Worm (Caenorhabditis elegans) whole organism, L2 larva: Measurements from ENCODE around the gene Y119D3B.14.

ENCODE experiments used
- C34F6.9 ChIP-seq: fragments of 150-350 bp; optimal IDR thresholded peaks from 2 replicates; lab custom pipeline; 2014; ENCODE audit warnings: missing biosample characterization, missing genetic modification characterization
- F13H6.1 ChIP-seq: sonication (generic microtip); optimal IDR thresholded peaks from 2 replicates; lab custom pipeline; 2016; ENCODE audit warnings: missing genetic modification characterization, missing compliant biosample characterization
- R02D3.7 ChIP-seq: fragments of 150-350 bp; optimal IDR thresholded peaks from 2 replicates; lab custom pipeline; 2014; ENCODE audit warnings: missing biosample characterization, missing genetic modification characterization
- Y55F3AM.14 ChIP-seq: fragments of 200-800 bp; sonication (Bioruptor generic); optimal IDR thresholded peaks from 2 replicates; lab custom pipeline; 2018; ENCODE audit warnings: mild to moderate bottlenecking, missing genetic modification characterization, missing compliant biosample characterization
- alr-1 ChIP-seq: fragments of 150-350 bp; optimal IDR thresholded peaks from 2 replicates; lab custom pipeline; 2014; ENCODE audit warnings: missing biosample characterization, missing genetic modification characterization
- aly-2 ChIP-seq: fragments of 150-350 bp; optimal IDR thresholded peaks from 2 replicates; lab custom pipeline; 2014; ENCODE audit warnings: missing biosample characterization, missing genetic modification characterization
- ama-1 ChIP-seq: fragments of 150-350 bp; optimal IDR thresholded peaks from 2 replicates; lab custom pipeline; 2018; ENCODE audit warnings: inconsistent platforms
- blmp-1 ChIP-seq: sonication (generic microtip); optimal IDR thresholded peaks from 2 replicates; lab custom pipeline; 2017; ENCODE audit warnings: missing genetic modification characterization, mild to moderate bottlenecking, missing compliant biosample characterization, antibody characterized with exemption, moderate library complexity; ENCODE audit not compliant: insufficient read depth
- ceh-82 ChIP-seq: fragments of 150-350 bp; optimal IDR thresholded peaks from 2 replicates; lab custom pipeline; 2014; ENCODE audit warnings: missing biosample characterization, missing genetic modification characterization
- crh-2 ChIP-seq: sonication (generic microtip); optimal IDR thresholded peaks from 2 replicates; lab custom pipeline; 2017; ENCODE audit warnings: missing biosample characterization, missing genetic modification characterization
- egl-27 ChIP-seq: sonication (generic microtip); optimal IDR thresholded peaks from 3 replicates; lab custom pipeline; 2017; ENCODE audit warnings: missing biosample characterization, missing genetic modification reagents, missing genetic modification characterization
- elt-3 ChIP-seq: sonication (generic microtip); optimal IDR thresholded peaks from 2 replicates; lab custom pipeline; 2017; ENCODE audit warnings: missing biosample characterization, missing genetic modification characterization
- gmeb-1 ChIP-seq: fragments of 150-350 bp; optimal IDR thresholded peaks from 2 replicates; lab custom pipeline; 2014; ENCODE audit warnings: missing biosample characterization, missing genetic modification characterization
- lin-11 ChIP-seq: fragments of 150-350 bp; sonication (generic microtip); optimal IDR thresholded peaks from 2 replicates; lab custom pipeline; 2014; ENCODE audit warnings: missing biosample characterization, missing genetic modification characterization, inconsistent platforms, mixed read lengths
- lin-13 ChIP-seq: fragments of 150-350 bp; optimal IDR thresholded peaks from 2 replicates; lab custom pipeline; 2014; ENCODE audit warnings: missing biosample characterization, missing genetic modification reagents, missing genetic modification characterization
- lin-39 ChIP-seq: fragments of 150-350 bp; optimal IDR thresholded peaks from 2 replicates; lab custom pipeline; 2014; ENCODE audit warnings: missing biosample characterization, missing genetic modification reagents, missing genetic modification characterization
- lsy-2 ChIP-seq, 2 experiments: fragments of 150-350 bp in 1 of 2; sonication (generic microtip) in 1 of 2; optimal IDR thresholded peaks; 2 replicates each; lab custom pipeline; 2014 to 2017; ENCODE audit warnings: missing biosample characterization in 2 of 2, missing genetic modification characterization in 2 of 2
- mab-5 ChIP-seq: fragments of 150-350 bp; optimal IDR thresholded peaks from 2 replicates; lab custom pipeline; 2014; ENCODE audit warnings: missing biosample characterization, missing genetic modification characterization
- mbf-1 ChIP-seq: sonication (generic microtip); optimal IDR thresholded peaks from 2 replicates; lab custom pipeline; 2017; ENCODE audit warnings: missing biosample characterization, missing genetic modification characterization
- mdl-1 ChIP-seq, 2 experiments: fragments of 150-350 bp in 1 of 2; sonication (generic microtip) in 1 of 2; optimal IDR thresholded peaks; 2 replicates each; lab custom pipeline; 2017; ENCODE audit warnings: missing biosample characterization in 2 of 2, missing genetic modification characterization in 2 of 2
- nhr-11 ChIP-seq: fragments of 150-350 bp; optimal IDR thresholded peaks from 2 replicates; lab custom pipeline; 2014; ENCODE audit warnings: missing biosample characterization, missing genetic modification characterization
- nhr-12 ChIP-seq: fragments of 150-350 bp; optimal IDR thresholded peaks from 2 replicates; lab custom pipeline; 2014; ENCODE audit warnings: missing biosample characterization, missing genetic modification characterization
- nhr-129 ChIP-seq: fragments of 150-350 bp; optimal IDR thresholded peaks from 2 replicates; lab custom pipeline; 2014; ENCODE audit warnings: missing biosample characterization, missing genetic modification characterization
- nhr-21 ChIP-seq: fragments of 150-350 bp; optimal IDR thresholded peaks from 2 replicates; lab custom pipeline; 2014; ENCODE audit warnings: missing biosample characterization, missing genetic modification characterization
- nhr-237 ChIP-seq: fragments of 150-350 bp; optimal IDR thresholded peaks from 2 replicates; lab custom pipeline; 2014; ENCODE audit warnings: missing biosample characterization, missing genetic modification characterization
- nhr-6 ChIP-seq: fragments of 150-350 bp; optimal IDR thresholded peaks from 2 replicates; lab custom pipeline; 2014; ENCODE audit warnings: missing biosample characterization, missing genetic modification characterization
- peb-1 ChIP-seq: fragments of 150-350 bp; optimal IDR thresholded peaks from 2 replicates; lab custom pipeline; 2014; ENCODE audit warnings: missing biosample characterization, missing genetic modification characterization
- sem-4 ChIP-seq: fragments of 150-350 bp; optimal IDR thresholded peaks from 2 replicates; lab custom pipeline; 2014; ENCODE audit warnings: missing biosample characterization, missing genetic modification reagents, missing genetic modification characterization
- skn-1 ChIP-seq: sonication (generic microtip); optimal IDR thresholded peaks from 2 replicates; lab custom pipeline; 2017; ENCODE audit warnings: missing biosample characterization, missing genetic modification characterization
- sma-3 ChIP-seq: sonication (generic microtip); optimal IDR thresholded peaks from 2 replicates; lab custom pipeline; 2016; ENCODE audit warnings: missing genetic modification reagents, missing genetic modification characterization, missing compliant biosample characterization
- sma-9 ChIP-seq, 2 experiments: fragments of 150-350 bp in 1 of 2; sonication (generic microtip) in 1 of 2; optimal IDR thresholded peaks; 2 replicates each; lab custom pipeline; 2014 to 2016; ENCODE audit warnings: missing genetic modification characterization in 2 of 2, mild to moderate bottlenecking in 1 of 2, missing biosample characterization in 1 of 2, missing compliant biosample characterization in 1 of 2, missing genetic modification reagents in 1 of 2, moderate library complexity in 1 of 2
- snpc-4 ChIP-seq: fragments of 150-350 bp; optimal IDR thresholded peaks from 2 replicates; lab custom pipeline; 2014; ENCODE audit warnings: missing biosample characterization, missing genetic modification characterization
- unc-39 ChIP-seq: fragments of 150-350 bp; optimal IDR thresholded peaks from 2 replicates; lab custom pipeline; 2014; ENCODE audit warnings: missing biosample characterization, missing genetic modification characterization
- unc-55 ChIP-seq: fragments of 150-350 bp; sonication (generic microtip); optimal IDR thresholded peaks from 3 replicates; lab custom pipeline; 2014; ENCODE audit warnings: missing biosample characterization, missing genetic modification reagents, missing genetic modification characterization
- unc-62 ChIP-seq: fragments of 150-350 bp; optimal IDR thresholded peaks from 2 replicates; lab custom pipeline; 2014; ENCODE audit warnings: missing biosample characterization, missing genetic modification reagents, missing genetic modification characterization
- zag-1 ChIP-seq: fragments of 150-350 bp; optimal IDR thresholded peaks from 2 replicates; lab custom pipeline; 2014; ENCODE audit warnings: missing biosample characterization, missing genetic modification characterization
- ztf-1 ChIP-seq: fragments of 200-800 bp; sonication (Bioruptor generic); conservative IDR thresholded peaks from 2 replicates; pipeline ENCODE4 v1.3.6; 2022; ENCODE audit warnings: missing genetic modification characterization, missing compliant biosample characterization
- ztf-11 ChIP-seq: sonication (generic microtip); optimal IDR thresholded peaks from 2 replicates; lab custom pipeline; 2017; ENCODE audit warnings: missing biosample characterization, missing genetic modification characterization
- ztf-4 ChIP-seq: fragments of 150-350 bp; optimal IDR thresholded peaks from 2 replicates; lab custom pipeline; 2014; ENCODE audit warnings: missing biosample characterization, missing genetic modification characterization

Y119D3B.14 gene

DNA sequence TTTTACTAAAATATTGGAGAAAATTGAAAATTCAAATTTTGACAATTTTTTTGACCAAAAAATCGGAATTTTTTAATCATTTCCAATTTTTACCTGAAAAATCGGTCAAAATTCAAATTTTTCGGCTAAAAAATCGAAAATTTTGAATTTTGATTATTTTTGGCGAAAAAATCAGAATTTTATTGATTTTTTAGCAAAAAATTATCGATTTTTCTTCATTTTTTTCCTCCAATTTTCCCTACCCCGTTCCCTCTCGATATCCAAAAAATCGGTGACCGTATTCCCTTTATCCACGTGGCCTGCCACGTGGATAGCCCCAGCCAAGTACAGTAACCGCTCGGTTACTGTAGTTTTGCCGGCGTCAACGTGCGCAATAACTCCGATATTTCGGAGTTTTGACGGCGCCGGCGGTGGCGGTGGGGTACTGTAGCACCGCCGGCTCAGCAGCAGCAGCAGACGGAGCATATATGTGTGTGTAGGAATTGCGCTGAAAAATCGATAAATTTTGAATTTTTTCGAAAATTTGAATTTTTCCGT lies at the start of gene Y119D3B.14:
TSS of gene Y119D3B.14 (minus strand) at position 487 of the 537 bp plus-strand sequence.
- no peak for TF ChIP-seq nhr-6 (tag; lab: Kevin White, UChicago)
- TF ChIP-seq sem-4: no peak
- no peak for TF ChIP-seq mbf-1
- no peak for TF ChIP-seq alr-1 (tag; lab: Kevin White, UChicago)
- TF ChIP-seq unc-39 (tag; lab: Kevin White, UChicago): no peak
- no peak for TF ChIP-seq sma-3 (GFP tag; lab: Kevin White, UChicago)
- TF ChIP-seq nhr-21 (tag; lab: Kevin White, UChicago): no peak

DNA sequence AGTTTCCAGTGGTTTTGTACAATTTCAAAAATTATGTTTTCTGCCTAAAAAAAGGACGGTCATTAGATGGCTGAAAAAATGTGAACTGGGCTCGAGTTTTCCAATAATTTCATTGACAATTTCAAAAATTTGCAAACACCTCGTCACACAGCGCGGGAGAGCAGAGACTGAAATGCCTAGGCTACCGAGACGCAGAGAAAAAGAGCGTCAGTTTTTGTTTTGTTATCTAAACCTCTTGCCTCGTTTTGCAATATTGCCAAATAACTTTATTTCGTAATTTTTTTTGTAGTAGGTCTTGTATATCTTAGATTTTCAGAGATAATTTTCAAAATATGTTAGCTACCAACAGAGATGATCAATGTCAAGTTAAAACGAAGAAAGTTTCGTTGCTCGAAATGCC lies 49.6 kb upstream of the Y119D3B.14 start, which contains the start of gene fbxa-63:
TSS of gene fbxa-63 (plus strand) at position 310 of the 400 bp plus-strand sequence.
- TF ChIP-seq blmp-1 (no peak), peb-1 (tag; lab: Kevin White, UChicago) (no peak), ztf-11 (no peak), ceh-82 (tag; lab: Kevin White, UChicago) (no peak), nhr-11 (tag; lab: Kevin White, UChicago) (no peak), Y55F3AM.14 (GFP tag; lab: Kevin White, UChicago) (no peak), skn-1 (tag; lab: Kevin White, UChicago) (no peak), lin-13 (no peak), R02D3.7 (no peak), unc-55 (GFP tag; lab: Kevin White, UChicago) (peak; percentile 81), ama-1 (lab: Kevin White, UChicago) (no peak), sma-9 (GFP tag; optimal IDR thresholded peaks at IDR 0.05; lab: Kevin White, UChicago) (peak; percentile 33), sma-9 (tag; optimal IDR thresholded peaks at IDR 0.05; lab: Kevin White, UChicago) (no peak), lsy-2 (tag; optimal IDR thresholded peaks at IDR 0.05; lab: Kevin White, UChicago) (peak; percentile 32 to 41), ztf-1 (GFP tag; lab: Robert Waterston, UW) (no peak), nhr-129 (tag; lab: Kevin White, UChicago) (peak; percentile 99), gmeb-1 (tag; lab: Kevin White, UChicago) (no peak), zag-1 (tag; lab: Kevin White, UChicago) (no peak), F13H6.1 (no peak), nhr-12 (tag; lab: Kevin White, UChicago) (no peak), snpc-4 (tag; lab: Kevin White, UChicago) (no peak), lin-11 (tag; lab: Kevin White, UChicago) (no peak), unc-39 (tag; lab: Kevin White, UChicago) (no peak), ztf-4 (no peak), elt-3 (tag; lab: Kevin White, UChicago) (no peak), nhr-237 (tag; lab: Kevin White, UChicago) (no peak), C34F6.9 (peak; percentile 59), mbf-1 (no peak), mdl-1 (tag; optimal IDR thresholded peaks at IDR 0.05; lab: Kevin White, UChicago) (no peak), crh-2 (no peak), sma-3 (GFP tag; lab: Kevin White, UChicago) (no peak), nhr-21 (tag; lab: Kevin White, UChicago) (no peak), aly-2 (tag; lab: Kevin White, UChicago) (no peak)

DNA sequence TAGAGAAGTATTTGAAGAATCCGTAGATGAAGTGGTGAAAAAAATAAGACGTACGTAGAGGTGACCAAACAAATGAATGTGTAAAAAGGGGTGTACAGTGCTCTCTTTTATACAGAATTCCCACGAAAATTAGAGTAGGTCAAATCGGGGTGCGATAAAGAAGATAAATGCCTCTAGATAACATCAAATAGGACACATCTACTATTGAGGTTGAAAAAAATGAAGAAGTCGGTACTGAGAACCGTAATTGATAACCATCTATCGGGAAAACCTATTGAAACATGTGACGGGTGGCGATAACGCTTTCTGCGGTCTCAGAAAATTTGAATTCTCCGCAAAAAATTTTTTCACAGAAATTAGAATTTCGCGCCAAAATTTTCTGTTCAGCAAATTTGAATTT lies 45.1 kb upstream of the Y119D3B.14 start, which contains the start of gene fbxa-61:
TSS of gene fbxa-61 (plus strand) at position 345 of the 400 bp plus-strand sequence.
- no peak for TF ChIP-seq sem-4
- peak; percentile 29 for TF ChIP-seq sma-9 (GFP tag; optimal IDR thresholded peaks at IDR 0.05; lab: Kevin White, UChicago)
- no peak for TF ChIP-seq sma-9 (tag; optimal IDR thresholded peaks at IDR 0.05; lab: Kevin White, UChicago)
- TF ChIP-seq elt-3 (tag; lab: Kevin White, UChicago): no peak

DNA sequence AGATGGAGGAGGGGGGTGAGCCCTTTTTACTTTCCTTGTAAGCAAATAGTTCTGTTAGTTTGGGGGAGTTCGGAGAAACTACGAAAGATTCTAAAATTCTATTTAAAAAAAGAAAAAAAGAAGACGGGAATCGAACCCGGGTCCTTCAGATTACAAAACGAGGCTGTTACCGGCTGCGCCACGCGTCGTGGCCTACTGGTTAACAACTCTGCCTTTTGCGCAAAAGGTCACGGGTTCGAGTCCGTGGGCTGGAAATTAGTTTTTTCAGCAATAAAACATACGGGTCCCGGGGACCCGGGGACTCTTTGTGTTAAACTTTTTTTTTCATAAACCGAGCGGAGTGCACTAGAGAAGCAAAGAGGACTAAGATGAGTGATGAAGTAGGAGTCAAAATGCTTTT lies 37.6 kb upstream of the Y119D3B.14 start:
- no peak for TF ChIP-seq elt-3 (tag; lab: Kevin White, UChicago)
- TF ChIP-seq lin-39 (tag; lab: Kevin White, UChicago): no peak
- no peak for TF ChIP-seq mab-5 (tag; lab: Kevin White, UChicago)
- TF ChIP-seq lin-11 (tag; lab: Kevin White, UChicago): no peak
- no peak for TF ChIP-seq Y55F3AM.14 (GFP tag; lab: Kevin White, UChicago)
- no peak for TF ChIP-seq ztf-4
- no peak for TF ChIP-seq lin-13
- no peak for TF ChIP-seq blmp-1
- TF ChIP-seq egl-27 (tag; lab: Kevin White, UChicago): no peak
- TF ChIP-seq C34F6.9: no peak
- TF ChIP-seq unc-39 (tag; lab: Kevin White, UChicago): no peak
- TF ChIP-seq unc-62 (GFP tag; lab: Kevin White, UChicago): no peak
- TF ChIP-seq gmeb-1 (tag; lab: Kevin White, UChicago): no peak
